Fruit fly (Drosophila melanogaster) whole organism, adult: ENCODE measurements around the gene raskol.

ENCODE experiments used
- CG11617 ChIP-seq: fragments of 200-800 bp; sonication (Bioruptor generic); optimal IDR thresholded peaks from 2 replicates; lab custom pipeline; 2017; ENCODE audit warnings: mild to moderate bottlenecking, missing biosample characterization, missing genetic modification reagents, missing genetic modification characterization
- CG12768 ChIP-seq: fragments of 200-800 bp; sonication (Bioruptor generic); optimal IDR thresholded peaks from 2 replicates; lab custom pipeline; 2017; ENCODE audit warnings: missing biosample characterization, missing genetic modification characterization, mild to moderate bottlenecking, moderate library complexity, missing genetic modification reagents
- CG14711 ChIP-seq: fragments of 200-800 bp; sonication (Bioruptor generic); optimal IDR thresholded peaks from 2 replicates; lab custom pipeline; 2018; ENCODE audit warnings: missing biosample characterization, mild to moderate bottlenecking, missing genetic modification characterization, moderate library complexity
- CG1620 ChIP-seq: fragments of 200-800 bp; sonication (Bioruptor generic); optimal IDR thresholded peaks from 2 replicates; lab custom pipeline; 2016; ENCODE audit warnings: missing biosample characterization, missing genetic modification characterization
- CG33017 ChIP-seq: fragments of 200-800 bp; sonication (Bioruptor generic); optimal IDR thresholded peaks from 2 replicates; lab custom pipeline; 2018; ENCODE audit warnings: missing biosample characterization, mild to moderate bottlenecking, missing genetic modification characterization, moderate library complexity
- CG5204 ChIP-seq: fragments of 200-800 bp; sonication (Bioruptor generic); optimal IDR thresholded peaks from 2 replicates; lab custom pipeline; 2016; ENCODE audit warnings: missing biosample characterization, missing genetic modification characterization
- CG7045 ChIP-seq: fragments of 200-800 bp; sonication (Bioruptor generic); optimal IDR thresholded peaks from 2 replicates; lab custom pipeline; 2017; ENCODE audit warnings: missing biosample characterization, mild to moderate bottlenecking, missing genetic modification characterization
- CG7101 ChIP-seq: fragments of 200-800 bp; sonication (Bioruptor generic); optimal IDR thresholded peaks from 2 replicates; lab custom pipeline; 2018; ENCODE audit warnings: missing biosample characterization, mild to moderate bottlenecking, missing genetic modification characterization, moderate library complexity
- Clk ChIP-seq: fragments of 200-800 bp; sonication (Bioruptor generic); optimal IDR thresholded peaks from 2 replicates; lab custom pipeline; 2017; ENCODE audit warnings: missing biosample characterization, missing genetic modification characterization
- Crg-1 ChIP-seq: fragments of 200-800 bp; sonication (Bioruptor generic); optimal IDR thresholded peaks from 2 replicates; lab custom pipeline; 2016; ENCODE audit warnings: missing biosample characterization, missing genetic modification characterization
- Hr96 ChIP-seq: fragments of 200-800 bp; sonication (Bioruptor generic); optimal IDR thresholded peaks from 2 replicates; lab custom pipeline; 2016; ENCODE audit warnings: missing biosample characterization, missing genetic modification characterization
- Mnt ChIP-seq: fragments of 200-800 bp; sonication (Bioruptor generic); optimal IDR thresholded peaks from 2 replicates; lab custom pipeline; 2016; ENCODE audit warnings: missing biosample characterization, mild to moderate bottlenecking, missing genetic modification characterization
- bab1 ChIP-seq: fragments of 200-800 bp; sonication (Bioruptor generic); optimal IDR thresholded peaks from 3 replicates; lab custom pipeline; 2019; ENCODE audit warnings: missing biosample characterization, mild to moderate bottlenecking, missing genetic modification characterization, moderate library complexity
- cic ChIP-seq: fragments of 200-800 bp; sonication (Bioruptor generic); optimal IDR thresholded peaks from 2 replicates; lab custom pipeline; 2017; ENCODE audit warnings: missing biosample characterization, mild to moderate bottlenecking, missing genetic modification characterization, moderate library complexity
- cnc ChIP-seq, 2 experiments: fragments of >200 bp; optimal IDR thresholded peaks; 2 replicates each; lab custom pipeline; 2017
- kay ChIP-seq: fragments of 200-800 bp; sonication (Bioruptor generic); peaks from one replicate; lab custom pipeline; 2016; ENCODE audit warnings: missing biosample characterization, missing genetic modification characterization, borderline replicate concordance
- ovo ChIP-seq: fragments of 200-800 bp; sonication (Bioruptor generic); optimal IDR thresholded peaks from 2 replicates; lab custom pipeline; 2016; ENCODE audit warnings: missing biosample characterization, missing genetic modification characterization
- pad ChIP-seq: fragments of 200-800 bp; sonication (Bioruptor generic); optimal IDR thresholded peaks from 3 replicates; lab custom pipeline; 2017; ENCODE audit warnings: missing biosample characterization, missing genetic modification characterization, mild to moderate bottlenecking, moderate library complexity, missing genetic modification reagents
- tj ChIP-seq: fragments of 200-800 bp; sonication (Bioruptor generic); optimal IDR thresholded peaks from 3 replicates; lab custom pipeline; 2017; ENCODE audit warnings: missing biosample characterization, mild to moderate bottlenecking, missing genetic modification characterization, moderate library complexity
- toe ChIP-seq: fragments of 200-800 bp; sonication (Bioruptor generic); optimal IDR thresholded peaks from 2 replicates; lab custom pipeline; 2016; ENCODE audit warnings: missing biosample characterization, missing genetic modification characterization

The raskol gene

dm6 chrX:17732684-17733083 lies 22.7 kb downstream of the raskol start:
- TF ChIP-seq kay (GFP tag; lab: Kevin White, UChicago): no peak
- no peak for TF ChIP-seq CG7101 (tag; lab: Kevin White, UChicago)
- TF ChIP-seq CG12768 (GFP tag; lab: Kevin White, UChicago): no peak
- TF ChIP-seq bab1: no peak

dm6 chrX:17733698-17734248 lies 23.8 kb downstream of the raskol start:
- TF ChIP-seq kay (GFP tag; lab: Kevin White, UChicago): peak; percentile 66
- TF ChIP-seq Hr96 (GFP tag; lab: Kevin White, UChicago): no peak

- TF ChIP-seq kay (GFP tag; lab: Kevin White, UChicago) (no peak), tj (GFP tag; lab: Kevin White, UChicago) (peak; percentile 91), Crg-1 (GFP tag; lab: Kevin White, UChicago) (no peak)
Measured at dm6 chrX:17736101-17736728, 26.3 kb downstream of the raskol start.

- no peak for TF ChIP-seq cic (GFP tag; lab: Kevin White, UChicago)
- no peak for TF ChIP-seq CG7045 (GFP tag; lab: Kevin White, UChicago)
- TF ChIP-seq toe (GFP tag; lab: Kevin White, UChicago): no peak
- TF ChIP-seq CG12768 (GFP tag; lab: Kevin White, UChicago): no peak
- TF ChIP-seq kay (GFP tag; lab: Kevin White, UChicago): no peak
- TF ChIP-seq tj (GFP tag; lab: Kevin White, UChicago): no peak
- TF ChIP-seq CG33017 (tag; lab: Kevin White, UChicago): no peak
- no peak for TF ChIP-seq Crg-1 (GFP tag; lab: Kevin White, UChicago)
- TF ChIP-seq CG5204 (GFP tag; lab: Kevin White, UChicago): no peak
- no peak for TF ChIP-seq CG11617 (GFP tag; lab: Kevin White, UChicago)
- TF ChIP-seq CG7101 (tag; lab: Kevin White, UChicago): no peak
- no peak for TF ChIP-seq cnc (optimal IDR thresholded peaks at IDR 0.05; lab: Kevin White, UChicago)
- TF ChIP-seq ovo: no peak
Measured at dm6 chrX:17737024-17737685, 27.2 kb downstream of the raskol start.

- TF ChIP-seq kay (GFP tag; lab: Kevin White, UChicago) (no peak), Crg-1 (GFP tag; lab: Kevin White, UChicago) (peak; percentile 47), Mnt (GFP tag; lab: Kevin White, UChicago) (peak; percentile 44), bab1 (peak; percentile 67), CG1620 (GFP tag; lab: Kevin White, UChicago) (peak; percentile 39)
Measured at dm6 chrX:17737812-17738473, 28.0 kb downstream of the raskol start.

dm6 chrX:17738474-17738838 lies 28.5 kb downstream of the raskol start:
- TF ChIP-seq ovo: no peak
- TF ChIP-seq pad: peak; percentile 74

dm6 chrX:17738989-17739388 lies 29.0 kb downstream of the raskol start:
- TF ChIP-seq CG5204 (GFP tag; lab: Kevin White, UChicago) (no peak), Clk (no peak), Hr96 (GFP tag; lab: Kevin White, UChicago) (no peak), Mnt (GFP tag; lab: Kevin White, UChicago) (no peak), CG14711 (tag; lab: Kevin White, UChicago) (no peak), ovo (no peak), CG7101 (tag; lab: Kevin White, UChicago) (no peak), cnc (optimal IDR thresholded peaks at IDR 0.05; lab: Kevin White, UChicago) (no peak), tj (GFP tag; lab: Kevin White, UChicago) (peak; percentile 92), bab1 (no peak), CG33017 (tag; lab: Kevin White, UChicago) (no peak), CG7045 (GFP tag; lab: Kevin White, UChicago) (no peak), pad (peak; percentile 40)
